Worm (Caenorhabditis elegans): ENCODE results near the gene str-106.

- TF ChIP-seq B0336.3 (GFP tag; IDR thresholded peaks at IDR 0.05) (no peak), dpff-1 (tag; optimal IDR thresholded peaks at IDR 0.05) (no peak), F55B11.4 (tag; optimal IDR thresholded peaks at IDR 0.05; ENCODE audit: borderline replicate concordance, insufficient read depth) (no peak), snpc-4 (GFP tag; optimal IDR thresholded peaks at IDR 0.05) (no peak), snpc-4 (tag; optimal IDR thresholded peaks at IDR 0.05) (no peak), sea-2 (GFP tag; IDR thresholded peaks at IDR 0.05) (no peak), gei-17 (GFP tag; optimal IDR thresholded peaks at IDR 0.05) (no peak), pha-4 (tag; optimal IDR thresholded peaks at IDR 0.05) (no peak), unc-62 (GFP tag; optimal IDR thresholded peaks at IDR 0.05) (no peak), atf-7 (tag; optimal IDR thresholded peaks at IDR 0.05) (no peak)
Observed at ce11 chrV:16145009-16145408, 35.4 kb upstream of the str-106 start.
